Fruit fly (Drosophila melanogaster): ENCODE data around the gene Kap-alpha3.

Gene Kap-alpha3

DNA sequence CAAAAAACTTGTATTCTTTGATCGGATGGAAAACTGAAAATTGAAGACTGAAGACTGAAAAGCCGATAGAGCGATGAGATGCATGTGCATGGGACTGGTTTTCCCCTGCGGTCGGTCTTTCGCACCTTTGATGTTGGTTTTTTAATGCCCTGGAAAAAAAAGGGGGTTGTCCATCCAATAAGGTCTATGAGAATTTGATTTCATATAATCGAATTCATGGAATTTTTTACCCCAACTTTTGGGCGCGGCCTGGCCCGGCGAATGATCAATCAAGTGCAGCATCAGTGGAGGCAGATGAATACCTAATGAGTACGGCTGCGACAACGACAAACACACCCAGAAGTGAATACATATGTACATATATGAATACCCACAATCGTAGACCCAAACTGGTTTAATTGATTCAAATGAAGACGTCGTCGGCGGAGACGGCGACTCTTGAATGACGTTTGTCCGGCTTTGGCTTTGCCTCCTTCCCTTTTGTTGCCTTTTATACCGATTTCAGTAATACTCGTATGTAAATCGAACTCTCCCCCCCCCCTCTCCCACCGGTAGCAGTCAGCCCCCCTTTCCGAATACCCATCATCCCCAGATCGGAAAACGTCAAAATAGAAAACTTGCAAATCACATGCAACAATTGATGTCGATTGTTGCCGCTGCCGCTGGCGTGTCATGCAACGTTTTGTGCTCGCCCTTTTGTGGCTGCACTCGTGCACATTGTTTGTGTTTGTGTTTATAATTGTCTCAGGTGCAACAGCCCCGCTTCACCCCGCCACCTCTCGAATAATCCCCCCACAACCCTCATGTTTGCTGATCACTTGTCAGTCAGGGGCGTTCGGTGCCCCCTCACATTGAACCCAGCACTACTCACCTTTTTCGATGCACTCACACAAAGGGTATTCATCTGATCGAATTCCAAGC, 25.7 kb upstream of the Kap-alpha3 start (continued):
- no peak for TF ChIP-seq CG9215 (GFP tag; IDR thresholded peaks at IDR 0.05)
- no peak for TF ChIP-seq MESR4 (GFP tag; optimal IDR thresholded peaks at IDR 0.05)

DNA sequence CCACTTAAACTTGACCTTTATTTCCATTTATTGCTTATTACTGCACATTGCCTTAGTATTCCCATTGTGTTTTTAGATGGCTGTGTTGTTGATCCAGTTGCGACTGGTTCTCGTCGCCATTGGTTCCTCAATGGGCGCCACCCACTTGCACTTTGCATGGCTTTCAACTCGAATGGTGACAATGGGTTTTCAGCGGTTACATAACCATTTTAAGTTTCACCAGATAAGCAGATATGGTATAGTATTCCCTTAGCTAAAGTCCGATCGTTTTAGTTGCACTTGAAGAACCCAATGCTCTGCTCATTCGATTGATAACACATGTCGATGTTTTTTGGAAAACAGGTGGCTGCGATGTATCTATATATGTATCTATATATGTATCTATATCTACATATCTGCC, 24.4 kb upstream of the Kap-alpha3 start:
- TF ChIP-seq gem (tag; optimal IDR thresholded peaks at IDR 0.05) (peak; percentile 18), chm (GFP tag; IDR thresholded peaks at IDR 0.05) (0 out of 2 replicates have a peak, but pooled peaks have one; percentile 17), chinmo (GFP tag; IDR thresholded peaks at IDR 0.05; ENCODE audit: partially characterized antibody) (0 out of 4 replicates have a peak, but pooled peaks have one; percentile 62), Pdp1 (GFP tag; optimal IDR thresholded peaks at IDR 0.05) (peak in 1 of 2 experiments; percentile 90), Med (GFP tag) (peak; percentile 29), fd96Cb (tag; optimal IDR thresholded peaks at IDR 0.05) (no peak), CG6813 (GFP tag; optimal IDR thresholded peaks at IDR 0.05) (no peak), kah (GFP tag; optimal IDR thresholded peaks at IDR 0.05) (peak; percentile 77)

DNA sequence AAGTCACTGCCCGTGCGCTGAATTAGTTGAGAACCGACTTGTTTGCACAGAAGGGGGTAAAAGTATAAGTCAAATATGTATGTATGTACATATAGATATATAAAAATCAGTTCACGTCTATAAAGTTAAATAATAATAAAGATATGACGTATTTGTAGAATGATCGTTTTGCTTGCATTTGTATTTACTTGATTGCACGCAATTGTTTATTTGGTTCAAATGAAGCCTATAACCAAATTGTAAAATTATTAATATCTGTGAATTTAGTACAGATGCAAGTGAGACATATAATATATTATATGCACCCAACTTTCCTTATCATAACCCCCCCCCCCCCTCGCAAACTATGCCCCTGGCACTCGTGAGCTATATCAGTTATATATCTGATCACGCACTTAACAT, 23.0 kb upstream of the Kap-alpha3 start:
- peak; percentile 78 for TF ChIP-seq BtbVII (GFP tag; optimal IDR thresholded peaks at IDR 0.05)
- TF ChIP-seq CG30431 (GFP tag; optimal IDR thresholded peaks at IDR 0.05): no peak
- TF ChIP-seq CG10274 (GFP tag; optimal IDR thresholded peaks at IDR 0.05): peak; percentile 13
- no peak for TF ChIP-seq CG10366 (GFP tag; IDR thresholded peaks at IDR 0.05)
- TF ChIP-seq abd-A (tag; optimal IDR thresholded peaks at IDR 0.05): no peak
- peak; percentile 37 for TF ChIP-seq unpg (GFP tag; optimal IDR thresholded peaks at IDR 0.05)
- TF ChIP-seq CG10147 (GFP tag; optimal IDR thresholded peaks at IDR 0.05): peak; percentile 62
- TF ChIP-seq Adf1 (GFP tag; IDR thresholded peaks at IDR 0.05): no peak
- peak; percentile 28 for TF ChIP-seq CG4328 (GFP tag; optimal IDR thresholded peaks at IDR 0.05)
- peak; percentile 86 for TF ChIP-seq Med (GFP tag)
- no peak for TF ChIP-seq CG11398 (GFP tag; optimal IDR thresholded peaks at IDR 0.05)
- peak; percentile 42 for TF ChIP-seq exex (tag; optimal IDR thresholded peaks at IDR 0.05)
- peak; percentile 2 for TF ChIP-seq sd (tag; optimal IDR thresholded peaks at IDR 0.05)
- TF ChIP-seq klu (GFP tag; IDR thresholded peaks at IDR 0.05): no peak
- TF ChIP-seq lab (GFP tag; optimal IDR thresholded peaks at IDR 0.05): peak; percentile 81
- TF ChIP-seq NK7.1 (GFP tag; optimal IDR thresholded peaks at IDR 0.05): no peak
- no peak for TF ChIP-seq ap (GFP tag; IDR thresholded peaks at IDR 0.05)
- no peak for TF ChIP-seq NC2α (GFP tag; optimal IDR thresholded peaks at IDR 0.05)
- TF ChIP-seq al (GFP tag; IDR thresholded peaks at IDR 0.05): peak; percentile 52; the same call in 1 of the 2 replicates
- TF ChIP-seq Atf-2 (GFP tag; optimal IDR thresholded peaks at IDR 0.05): no peak
- TF ChIP-seq CG11695 (GFP tag; IDR thresholded peaks at IDR 0.05): no peak
- peak; percentile 63 for TF ChIP-seq grau (tag; optimal IDR thresholded peaks at IDR 0.05)
- peak; percentile 2 for TF ChIP-seq pho (GFP tag; optimal IDR thresholded peaks at IDR 0.05)
- TF ChIP-seq Hr78 (GFP tag; optimal IDR thresholded peaks at IDR 0.05): no peak
- TF ChIP-seq CG9797 (GFP tag; optimal IDR thresholded peaks at IDR 0.05): no peak
- peak; percentile 15 for TF ChIP-seq salm (tag; optimal IDR thresholded peaks at IDR 0.05)
- no peak for TF ChIP-seq unc-4 (GFP tag; IDR thresholded peaks at IDR 0.05; ENCODE audit: partially characterized antibody)
- 0 out of 2 replicates have a peak, but pooled peaks have one; percentile 34 for TF ChIP-seq wdn (GFP tag; IDR thresholded peaks at IDR 0.05)
- TF ChIP-seq Blimp-1 (GFP tag; optimal IDR thresholded peaks at IDR 0.05): peak; percentile 41
- TF ChIP-seq CG8765 (GFP tag; IDR thresholded peaks at IDR 0.05): no peak
- TF ChIP-seq Fer2 (tag; optimal IDR thresholded peaks at IDR 0.05): peak; percentile 23
- peak; percentile 23 for TF ChIP-seq Sox102F (GFP tag; optimal IDR thresholded peaks at IDR 0.05)
- no peak for TF ChIP-seq ken (GFP tag; IDR thresholded peaks at IDR 0.05)
- no peak for TF ChIP-seq otp (GFP tag; IDR thresholded peaks at IDR 0.05)
- peak; percentile 13 for TF ChIP-seq Nf-YB (GFP tag; optimal IDR thresholded peaks at IDR 0.05)
- TF ChIP-seq mirr (GFP tag; optimal IDR thresholded peaks at IDR 0.05): no peak

Data from whole organism, embryonic.